Worm (Caenorhabditis elegans) whole organism, midembryonic: ENCODE measurements around the gene srw-44.

Experiments
- T22C8.4 ChIP-seq: fragments of 200-800 bp; sonication (Bioruptor generic); IDR thresholded peaks from 2 replicates; pipeline ENCODE4 v1.3.6; 2022; ENCODE audit warnings: missing genetic modification characterization, missing compliant biosample characterization
- cog-1 ChIP-seq: sonication (generic microtip); optimal IDR thresholded peaks from 2 replicates; lab custom pipeline; 2016; ENCODE audit warnings: missing genetic modification characterization, missing compliant biosample characterization
- flt-1 ChIP-seq: fragments of 200-800 bp; sonication (Bioruptor generic); IDR thresholded peaks from 2 replicates; pipeline ENCODE4 v1.3.6; 2022; ENCODE audit warnings: missing genetic modification characterization, missing compliant biosample characterization
- klf-2 ChIP-seq: fragments of 200-800 bp; sonication (Bioruptor generic); conservative IDR thresholded peaks from 2 replicates; pipeline ENCODE4 v1.3.6; 2022; ENCODE audit warnings: missing genetic modification reagents, missing genetic modification characterization, missing compliant biosample characterization
- med-1 ChIP-seq: sonication (generic microtip); optimal IDR thresholded peaks from 2 replicates; lab custom pipeline; 2017; ENCODE audit warnings: missing genetic modification characterization, mild to moderate bottlenecking, missing compliant biosample characterization, antibody characterized with exemption, missing genetic modification reagents; ENCODE audit not compliant: insufficient read depth
- ref-1 ChIP-seq: fragments of 200-800 bp; sonication (Bioruptor generic); conservative IDR thresholded peaks from 2 replicates; pipeline ENCODE4 v1.3.6; 2022; ENCODE audit warnings: missing genetic modification reagents, missing genetic modification characterization, missing compliant biosample characterization
- tab-1 ChIP-seq: fragments of 200-800 bp; sonication (Bioruptor generic); IDR thresholded peaks from 2 replicates; pipeline ENCODE4 v1.3.6; 2022; ENCODE audit warnings: missing genetic modification characterization, missing compliant biosample characterization
- ztf-23 ChIP-seq: fragments of 200-800 bp; sonication (Bioruptor generic); IDR thresholded peaks from 2 replicates; pipeline ENCODE4 v1.3.6; 2022; ENCODE audit warnings: missing genetic modification reagents, missing genetic modification characterization, missing compliant biosample characterization
- ztf-29 ChIP-seq: fragments of 200-800 bp; sonication (Bioruptor generic); IDR thresholded peaks from 2 replicates; pipeline ENCODE4 v1.3.6; 2022; ENCODE audit warnings: missing genetic modification reagents, missing genetic modification characterization, missing compliant biosample characterization

DNA sequence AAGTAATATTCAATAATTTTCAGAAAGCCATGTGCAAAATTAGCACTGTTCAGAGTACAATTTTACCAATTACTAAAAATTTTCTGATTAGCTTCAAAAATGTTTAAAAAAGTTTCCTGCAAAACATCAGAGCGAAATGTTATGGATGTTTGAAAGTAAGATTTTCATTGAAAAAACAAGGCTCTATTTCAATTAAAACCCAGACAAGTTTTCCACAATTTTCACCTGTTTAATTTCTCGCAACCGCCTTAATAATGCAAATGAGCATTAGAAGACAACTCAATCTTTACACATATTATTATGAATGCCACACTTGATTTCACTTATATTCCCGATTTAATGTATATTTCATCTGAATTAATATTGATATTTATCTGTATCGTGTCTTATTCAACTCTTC lies 14.5 kb downstream of the srw-44 start, which contains the start of gene srz-101:
- TF ChIP-seq cog-1 (tag; lab: Kevin White, UChicago) = no peak
- no peak for TF ChIP-seq T22C8.4 (GFP tag; lab: Robert Waterston, UW)
- no peak for TF ChIP-seq ztf-23 (GFP tag; lab: Robert Waterston, UW)
- TF ChIP-seq ref-1 (GFP tag; lab: Robert Waterston, UW) = no peak
- no peak for TF ChIP-seq med-1
- no peak for TF ChIP-seq flt-1 (GFP tag; lab: Robert Waterston, UW)
- no peak for TF ChIP-seq tab-1 (GFP tag; lab: Robert Waterston, UW)
- TF ChIP-seq ztf-29 (GFP tag; lab: Robert Waterston, UW) = no peak
- no peak for TF ChIP-seq klf-2 (GFP tag; lab: Robert Waterston, UW)
